Worm (Caenorhabditis elegans): Measurements from ENCODE around the gene trpp-12.

DNA sequence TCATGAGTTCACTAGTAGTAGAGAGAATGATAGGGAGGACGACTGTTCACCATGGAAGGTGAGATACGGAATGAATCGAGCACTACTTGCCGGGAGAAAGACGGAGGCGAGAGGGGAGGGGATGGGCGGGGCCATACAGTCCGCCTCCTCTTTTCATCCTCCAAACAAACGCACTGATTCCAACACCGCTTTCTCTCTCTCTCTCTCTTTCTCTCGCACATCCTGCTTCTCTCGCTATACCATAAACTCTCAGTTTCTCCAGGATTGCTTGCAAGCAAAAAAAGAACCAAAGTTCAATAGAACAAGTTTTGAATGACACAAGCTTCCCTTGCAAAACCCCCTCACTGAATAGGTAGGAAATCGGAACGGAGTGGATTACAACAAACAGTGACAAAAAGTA lies 25.9 kb downstream of the trpp-12 start:
- TF ChIP-seq rpc-1 (optimal IDR thresholded peaks at IDR 0.05) (no peak), rpc-1 (tag; optimal IDR thresholded peaks at IDR 0.05) (no peak), nfya-1 (tag; optimal IDR thresholded peaks at IDR 0.05; ENCODE audit: borderline replicate concordance, insufficient read depth) (no peak), Y56A3A.18 (GFP tag; IDR thresholded peaks at IDR 0.05) (no peak), D2030.7 (GFP tag; IDR thresholded peaks at IDR 0.05) (no peak), snpc-1.3 (tag; optimal IDR thresholded peaks at IDR 0.05; ENCODE audit: insufficient read depth) (no peak)
